Worm (Caenorhabditis elegans) whole organism, early embryonic: ENCODE results near the gene T20G5.13.

ENCODE experiments used
- B0310.2 ChIP-seq: sonication (generic microtip); optimal IDR thresholded peaks from 2 replicates; lab custom pipeline; 2016; ENCODE audit warnings: mild to moderate bottlenecking, missing genetic modification characterization, missing compliant biosample characterization
- F13C5.2 ChIP-seq: sonication (generic microtip); optimal IDR thresholded peaks from 2 replicates; lab custom pipeline; 2017; ENCODE audit warnings: mild to moderate bottlenecking, missing genetic modification characterization, inconsistent platforms, missing compliant biosample characterization
- aly-1 ChIP-seq: sonication (generic microtip); optimal IDR thresholded peaks from 2 replicates; lab custom pipeline; 2016; ENCODE audit warnings: missing genetic modification characterization, missing compliant biosample characterization
- ama-1 ChIP-seq: fragments of 150-350 bp; optimal IDR thresholded peaks from 2 replicates; lab custom pipeline; 2014
- ceh-13 ChIP-seq: fragments of 200-800 bp; sonication (Bioruptor generic); optimal IDR thresholded peaks from 2 replicates; lab custom pipeline; 2018; ENCODE audit warnings: mild to moderate bottlenecking, missing genetic modification characterization, missing compliant biosample characterization
- ceh-36 ChIP-seq: sonication (generic microtip); optimal IDR thresholded peaks from 2 replicates; lab custom pipeline; 2016; ENCODE audit warnings: missing genetic modification characterization, inconsistent platforms, missing compliant biosample characterization
- ets-7 ChIP-seq: sonication (generic microtip); optimal IDR thresholded peaks from 2 replicates; lab custom pipeline; 2016; ENCODE audit warnings: missing genotype, missing genetic modification characterization, missing compliant biosample characterization
- flt-1 ChIP-seq: fragments of 200-800 bp; sonication (Bioruptor generic); IDR thresholded peaks from 2 replicates; pipeline ENCODE4 v1.3.6; 2022; ENCODE audit warnings: missing genetic modification characterization, missing compliant biosample characterization
- hmbx-1 ChIP-seq: sonication (generic microtip); optimal IDR thresholded peaks from 2 replicates; lab custom pipeline; 2016; ENCODE audit warnings: mild to moderate bottlenecking, missing genetic modification characterization, missing compliant biosample characterization
- hmg-4 ChIP-seq: fragments of 200-800 bp; sonication (Bioruptor generic); optimal IDR thresholded peaks from 2 replicates; lab custom pipeline; 2018; ENCODE audit warnings: mild to moderate bottlenecking, missing genetic modification characterization, missing compliant biosample characterization
- hnd-1 ChIP-seq: sonication (generic microtip); optimal IDR thresholded peaks from 2 replicates; lab custom pipeline; 2016; ENCODE audit warnings: missing genetic modification characterization, missing compliant biosample characterization
- pes-1 ChIP-seq: fragments of 200-800 bp; sonication (Bioruptor generic); IDR thresholded peaks from 2 replicates; pipeline ENCODE4 v1.3.6; 2022; ENCODE audit warnings: missing genetic modification reagents, missing genetic modification characterization, missing compliant biosample characterization
- scrt-1 ChIP-seq: fragments of 200-800 bp; sonication (Bioruptor generic); IDR thresholded peaks from 2 replicates; pipeline ENCODE4 v1.3.6; 2022; ENCODE audit warnings: missing genetic modification characterization, missing compliant biosample characterization
- sea-1 ChIP-seq: fragments of 200-800 bp; sonication (Bioruptor generic); conservative IDR thresholded peaks from 2 replicates; pipeline ENCODE4 v1.3.6; 2022; ENCODE audit warnings: missing genetic modification characterization, missing compliant biosample characterization
- tbx-11 ChIP-seq: fragments of 200-800 bp; sonication (Bioruptor generic); IDR thresholded peaks from 2 replicates; pipeline ENCODE4 v1.3.6; 2022; ENCODE audit warnings: missing genetic modification characterization, missing compliant biosample characterization
- tbx-37 ChIP-seq: fragments of 200-800 bp; sonication (Bioruptor generic); conservative IDR thresholded peaks from 2 replicates; pipeline ENCODE4 v1.3.6; 2022; ENCODE audit warnings: missing genetic modification reagents, missing genetic modification characterization, missing compliant biosample characterization
- tra-4 ChIP-seq: sonication (generic microtip); optimal IDR thresholded peaks from 2 replicates; lab custom pipeline; 2017; ENCODE audit warnings: missing genetic modification characterization, missing compliant biosample characterization

Gene T20G5.13

ce11 chrIII:10178023-10178422, 23.1 kb downstream of the T20G5.13 start:
- TF ChIP-seq tbx-37 (no peak), F13C5.2 (tag; lab: Kevin White, UChicago) (no peak), ceh-13 (no peak), ceh-36 (tag; lab: Kevin White, UChicago) (no peak), hnd-1 (tag; lab: Kevin White, UChicago) (no peak), scrt-1 (GFP tag; lab: Robert Waterston, UW) (no peak), ama-1 (no peak), hmbx-1 (tag; lab: Kevin White, UChicago) (no peak), aly-1 (tag; lab: Kevin White, UChicago) (no peak), tbx-11 (no peak), flt-1 (GFP tag; lab: Robert Waterston, UW) (no peak), B0310.2 (tag; lab: Kevin White, UChicago) (no peak), tra-4 (no peak), pes-1 (GFP tag; lab: Robert Waterston, UW) (no peak), sea-1 (GFP tag; lab: Robert Waterston, UW) (no peak), hmg-4 (GFP tag; lab: Kevin White, UChicago) (no peak), ets-7 (no peak)

- TF ChIP-seq sea-1 (GFP tag; lab: Robert Waterston, UW) (no peak), tbx-11 (no peak), hmbx-1 (tag; lab: Kevin White, UChicago) (no peak), B0310.2 (tag; lab: Kevin White, UChicago) (no peak), hnd-1 (tag; lab: Kevin White, UChicago) (no peak), ceh-36 (tag; lab: Kevin White, UChicago) (no peak), scrt-1 (GFP tag; lab: Robert Waterston, UW) (no peak), ets-7 (no peak), ceh-13 (no peak)
Observed at ce11 chrIII:10170265-10170664, 30.9 kb downstream of the T20G5.13 start.

- TF ChIP-seq flt-1 (GFP tag; lab: Robert Waterston, UW) (no peak), tbx-11 (no peak), ceh-36 (tag; lab: Kevin White, UChicago) (no peak), ets-7 (no peak), scrt-1 (GFP tag; lab: Robert Waterston, UW) (no peak), B0310.2 (tag; lab: Kevin White, UChicago) (no peak), hnd-1 (tag; lab: Kevin White, UChicago) (no peak), hmbx-1 (tag; lab: Kevin White, UChicago) (no peak), aly-1 (tag; lab: Kevin White, UChicago) (no peak), hmg-4 (GFP tag; lab: Kevin White, UChicago) (no peak), tra-4 (no peak)
Observed at ce11 chrIII:10160385-10160784, 40.8 kb downstream of the T20G5.13 start, which contains the start of the genes K08E5.5 and mua-3. K08E5.5 (minus strand) TSS chrIII:10160485. mua-3 (plus strand) TSS chrIII:10160697.

- no peak for TF ChIP-seq tbx-37
Observed at ce11 chrIII:10156269-10156668, 44.9 kb downstream of the T20G5.13 start.

- no peak for TF ChIP-seq ceh-13
- no peak for TF ChIP-seq ceh-36 (tag; lab: Kevin White, UChicago)
- TF ChIP-seq flt-1 (GFP tag; lab: Robert Waterston, UW): no peak
- TF ChIP-seq pes-1 (GFP tag; lab: Robert Waterston, UW): no peak
- no peak for TF ChIP-seq scrt-1 (GFP tag; lab: Robert Waterston, UW)
- no peak for TF ChIP-seq B0310.2 (tag; lab: Kevin White, UChicago)
- no peak for TF ChIP-seq hnd-1 (tag; lab: Kevin White, UChicago)
- no peak for TF ChIP-seq ets-7
- no peak for TF ChIP-seq hmg-4 (GFP tag; lab: Kevin White, UChicago)
- TF ChIP-seq F13C5.2 (tag; lab: Kevin White, UChicago): no peak
- no peak for TF ChIP-seq aly-1 (tag; lab: Kevin White, UChicago)
- TF ChIP-seq hmbx-1 (tag; lab: Kevin White, UChicago): no peak
- TF ChIP-seq sea-1 (GFP tag; lab: Robert Waterston, UW): no peak
- no peak for TF ChIP-seq ama-1
- no peak for TF ChIP-seq tbx-37
- TF ChIP-seq tra-4: no peak
- TF ChIP-seq tbx-11: no peak
Observed at ce11 chrIII:10154993-10155392, 46.1 kb downstream of the T20G5.13 start.

ce11 chrIII:10153003-10153402, 48.1 kb downstream of the T20G5.13 start:
- no peak for TF ChIP-seq B0310.2 (tag; lab: Kevin White, UChicago)
- no peak for TF ChIP-seq ama-1
- TF ChIP-seq hmbx-1 (tag; lab: Kevin White, UChicago): no peak
- no peak for TF ChIP-seq tbx-11
- no peak for TF ChIP-seq tra-4
- TF ChIP-seq hmg-4 (GFP tag; lab: Kevin White, UChicago): no peak
- no peak for TF ChIP-seq scrt-1 (GFP tag; lab: Robert Waterston, UW)
- TF ChIP-seq ceh-13: no peak
- TF ChIP-seq hnd-1 (tag; lab: Kevin White, UChicago): no peak
- TF ChIP-seq tbx-37: no peak
- no peak for TF ChIP-seq aly-1 (tag; lab: Kevin White, UChicago)

- TF ChIP-seq F13C5.2 (tag; lab: Kevin White, UChicago) (no peak), flt-1 (GFP tag; lab: Robert Waterston, UW) (no peak), sea-1 (GFP tag; lab: Robert Waterston, UW) (no peak), ceh-13 (no peak), aly-1 (tag; lab: Kevin White, UChicago) (no peak), scrt-1 (GFP tag; lab: Robert Waterston, UW) (no peak), hmg-4 (GFP tag; lab: Kevin White, UChicago) (no peak), pes-1 (GFP tag; lab: Robert Waterston, UW) (no peak), ama-1 (no peak), B0310.2 (tag; lab: Kevin White, UChicago) (no peak), tra-4 (no peak), ets-7 (no peak), ceh-36 (tag; lab: Kevin White, UChicago) (no peak), hmbx-1 (tag; lab: Kevin White, UChicago) (no peak), hnd-1 (tag; lab: Kevin White, UChicago) (no peak)
Observed at ce11 chrIII:10152495-10152894, 48.6 kb downstream of the T20G5.13 start, which contains the start of gene nac-3. nac-3 (plus strand) TSS chrIII:10152795.
